Fruit fly (Drosophila melanogaster): ENCODE results near the gene CG11369.

CG11369 gene

dm6 chrX:7550704-7551103, 23.4 kb upstream of the CG11369 start:
- TF ChIP-seq Pif1B (GFP tag; optimal IDR thresholded peaks at IDR 0.05) = no peak
- TF ChIP-seq rn (GFP tag; IDR thresholded peaks at IDR 0.05) = no peak
- no peak for TF ChIP-seq CG4496 (GFP tag; IDR thresholded peaks at IDR 0.05)
- no peak for TF ChIP-seq Ets98B (GFP tag; IDR thresholded peaks at IDR 0.05)
- TF ChIP-seq CG8159 (tag; optimal IDR thresholded peaks at IDR 0.05) = no peak
- TF ChIP-seq CG12605 (GFP tag; IDR thresholded peaks at IDR 0.05) = no peak
- TF ChIP-seq CG14655 (GFP tag; optimal IDR thresholded peaks at IDR 0.05) = no peak
- TF ChIP-seq CG17806 (tag; optimal IDR thresholded peaks at IDR 0.05) = no peak
- TF ChIP-seq EcR (GFP tag; optimal IDR thresholded peaks at IDR 0.05) = no peak
- TF ChIP-seq CG9948 (tag; optimal IDR thresholded peaks at IDR 0.05) = no peak
- TF ChIP-seq CG13204 (GFP tag; optimal IDR thresholded peaks at IDR 0.05) = no peak
- TF ChIP-seq CG15710 (tag; optimal IDR thresholded peaks at IDR 0.05) = no peak
- TF ChIP-seq Pif1A (GFP tag; optimal IDR thresholded peaks at IDR 0.05) = no peak
- TF ChIP-seq D1 (tag; optimal IDR thresholded peaks at IDR 0.05) = no peak
- no peak for TF ChIP-seq fd96Ca (GFP tag; IDR thresholded peaks at IDR 0.05)

dm6 chrX:7552109-7552508, 22.0 kb upstream of the CG11369 start:
- TF ChIP-seq CG8159 (tag; optimal IDR thresholded peaks at IDR 0.05) (no peak), EcR (GFP tag; optimal IDR thresholded peaks at IDR 0.05) (no peak), Pif1A (GFP tag; optimal IDR thresholded peaks at IDR 0.05) (no peak), CG32121 (GFP tag; IDR thresholded peaks at IDR 0.05) (no peak), Snoo (tag; optimal IDR thresholded peaks at IDR 0.05) (no peak), Pif1B (GFP tag; optimal IDR thresholded peaks at IDR 0.05) (no peak), CG9948 (tag; optimal IDR thresholded peaks at IDR 0.05) (no peak), CG13204 (GFP tag; optimal IDR thresholded peaks at IDR 0.05) (no peak), gl (tag; optimal IDR thresholded peaks at IDR 0.05) (no peak), D1 (tag; optimal IDR thresholded peaks at IDR 0.05) (no peak), CG8301 (tag; optimal IDR thresholded peaks at IDR 0.05) (no peak)

dm6 chrX:7553446-7553845, 20.6 kb upstream of the CG11369 start:
- TF ChIP-seq gl (tag; optimal IDR thresholded peaks at IDR 0.05) (no peak), CG10348 (GFP tag; IDR thresholded peaks at IDR 0.05) (no peak), D1 (tag; optimal IDR thresholded peaks at IDR 0.05) (no peak), CG34367 (tag; optimal IDR thresholded peaks at IDR 0.05) (no peak)

- TF ChIP-seq D1 (tag; optimal IDR thresholded peaks at IDR 0.05) (no peak), Pif1A (GFP tag; optimal IDR thresholded peaks at IDR 0.05) (peak; percentile 34), rn (GFP tag; IDR thresholded peaks at IDR 0.05) (no peak), CG8159 (tag; optimal IDR thresholded peaks at IDR 0.05) (peak; percentile 55), gl (tag; optimal IDR thresholded peaks at IDR 0.05) (no peak), Pif1B (GFP tag; optimal IDR thresholded peaks at IDR 0.05) (peak; percentile 29), CG4496 (GFP tag; IDR thresholded peaks at IDR 0.05) (no peak), CG12605 (GFP tag; IDR thresholded peaks at IDR 0.05) (no peak), CG15710 (tag; optimal IDR thresholded peaks at IDR 0.05) (peak; percentile 41), CG9948 (tag; optimal IDR thresholded peaks at IDR 0.05) (peak; percentile 46), CG13204 (GFP tag; optimal IDR thresholded peaks at IDR 0.05) (no peak), fd96Ca (GFP tag; IDR thresholded peaks at IDR 0.05) (no peak), CG34367 (tag; optimal IDR thresholded peaks at IDR 0.05) (peak; percentile 30), CG14655 (GFP tag; optimal IDR thresholded peaks at IDR 0.05) (peak; percentile 51), CG17806 (tag; optimal IDR thresholded peaks at IDR 0.05) (peak; percentile 53), CG8301 (tag; optimal IDR thresholded peaks at IDR 0.05) (peak; percentile 33), Snoo (tag; optimal IDR thresholded peaks at IDR 0.05) (peak; percentile 21)
Observed at dm6 chrX:7556270-7556669, 17.8 kb upstream of the CG11369 start.

- TF ChIP-seq CG17806 (tag; optimal IDR thresholded peaks at IDR 0.05) = peak; percentile 17
- peak; percentile 59 for TF ChIP-seq CG14655 (GFP tag; optimal IDR thresholded peaks at IDR 0.05)
- peak; percentile 38 for TF ChIP-seq CG9948 (tag; optimal IDR thresholded peaks at IDR 0.05)
- no peak for TF ChIP-seq CG34367 (tag; optimal IDR thresholded peaks at IDR 0.05)
- no peak for TF ChIP-seq gl (tag; optimal IDR thresholded peaks at IDR 0.05)
- TF ChIP-seq CG15710 (tag; optimal IDR thresholded peaks at IDR 0.05) = peak; percentile 31
- peak; percentile 43 for TF ChIP-seq CG8159 (tag; optimal IDR thresholded peaks at IDR 0.05)
Observed at dm6 chrX:7557652-7558051, 16.4 kb upstream of the CG11369 start.

- TF ChIP-seq Pif1A (GFP tag; optimal IDR thresholded peaks at IDR 0.05) (peak; percentile 35), CG8301 (tag; optimal IDR thresholded peaks at IDR 0.05) (peak; percentile 34), CG15710 (tag; optimal IDR thresholded peaks at IDR 0.05) (peak; percentile 53), CG8159 (tag; optimal IDR thresholded peaks at IDR 0.05) (peak; percentile 72), Pif1B (GFP tag; optimal IDR thresholded peaks at IDR 0.05) (peak; percentile 1), CG13204 (GFP tag; optimal IDR thresholded peaks at IDR 0.05) (no peak), CG17806 (tag; optimal IDR thresholded peaks at IDR 0.05) (peak; percentile 72), rn (GFP tag; IDR thresholded peaks at IDR 0.05) (no peak), gl (tag; optimal IDR thresholded peaks at IDR 0.05) (peak; percentile 19), CG10348 (GFP tag; IDR thresholded peaks at IDR 0.05) (no peak), CG14655 (GFP tag; optimal IDR thresholded peaks at IDR 0.05) (peak; percentile 47), CG9948 (tag; optimal IDR thresholded peaks at IDR 0.05) (peak; percentile 65), Snoo (tag; optimal IDR thresholded peaks at IDR 0.05) (peak; percentile 31), CG34367 (tag; optimal IDR thresholded peaks at IDR 0.05) (peak; percentile 51), fd96Ca (GFP tag; IDR thresholded peaks at IDR 0.05) (no peak)
Observed at dm6 chrX:7558646-7559045, 15.4 kb upstream of the CG11369 start.

dm6 chrX:7559913-7560312, 14.2 kb upstream of the CG11369 start:
- TF ChIP-seq CG17806 (tag; optimal IDR thresholded peaks at IDR 0.05) (peak; percentile 38), CG12605 (GFP tag; IDR thresholded peaks at IDR 0.05) (no peak), CG4496 (GFP tag; IDR thresholded peaks at IDR 0.05) (no peak), D1 (tag; optimal IDR thresholded peaks at IDR 0.05) (no peak), CG9948 (tag; optimal IDR thresholded peaks at IDR 0.05) (peak; percentile 9), CG14655 (GFP tag; optimal IDR thresholded peaks at IDR 0.05) (peak; percentile 38), CG34367 (tag; optimal IDR thresholded peaks at IDR 0.05) (no peak), CG13204 (GFP tag; optimal IDR thresholded peaks at IDR 0.05) (no peak), CG8159 (tag; optimal IDR thresholded peaks at IDR 0.05) (peak; percentile 41), CG8301 (tag; optimal IDR thresholded peaks at IDR 0.05) (peak; percentile 17)

All from whole organism, pupa.